Worm (Caenorhabditis elegans) whole organism, early embryonic: Measurements from ENCODE around the gene F59B1.4.

ENCODE experiments used
- aly-1 ChIP-seq: sonication (generic microtip); optimal IDR thresholded peaks from 2 replicates; lab custom pipeline; 2016; ENCODE audit warnings: missing genetic modification characterization, missing compliant biosample characterization
- ama-1 ChIP-seq: fragments of 150-350 bp; optimal IDR thresholded peaks from 2 replicates; lab custom pipeline; 2014
- ceh-36 ChIP-seq: sonication (generic microtip); optimal IDR thresholded peaks from 2 replicates; lab custom pipeline; 2016; ENCODE audit warnings: missing genetic modification characterization, inconsistent platforms, missing compliant biosample characterization
- flt-1 ChIP-seq: fragments of 200-800 bp; sonication (Bioruptor generic); IDR thresholded peaks from 2 replicates; pipeline ENCODE4 v1.3.6; 2022; ENCODE audit warnings: missing genetic modification characterization, missing compliant biosample characterization
- hmbx-1 ChIP-seq: sonication (generic microtip); optimal IDR thresholded peaks from 2 replicates; lab custom pipeline; 2016; ENCODE audit warnings: mild to moderate bottlenecking, missing genetic modification characterization, missing compliant biosample characterization
- hnd-1 ChIP-seq: sonication (generic microtip); optimal IDR thresholded peaks from 2 replicates; lab custom pipeline; 2016; ENCODE audit warnings: missing genetic modification characterization, missing compliant biosample characterization
- sea-1 ChIP-seq: fragments of 200-800 bp; sonication (Bioruptor generic); conservative IDR thresholded peaks from 2 replicates; pipeline ENCODE4 v1.3.6; 2022; ENCODE audit warnings: missing genetic modification characterization, missing compliant biosample characterization
- tbx-11 ChIP-seq: fragments of 200-800 bp; sonication (Bioruptor generic); IDR thresholded peaks from 2 replicates; pipeline ENCODE4 v1.3.6; 2022; ENCODE audit warnings: missing genetic modification characterization, missing compliant biosample characterization
- tbx-37 ChIP-seq: fragments of 200-800 bp; sonication (Bioruptor generic); conservative IDR thresholded peaks from 2 replicates; pipeline ENCODE4 v1.3.6; 2022; ENCODE audit warnings: missing genetic modification reagents, missing genetic modification characterization, missing compliant biosample characterization

ce11 chrV:3647862-3648261, 21.0 kb upstream of the F59B1.4 start, which contains the start of gene F59B1.10:
- TF ChIP-seq tbx-11 (GFP tag; lab: Robert Waterston, UW) = no peak
- TF ChIP-seq ama-1 (lab: Kevin White, UChicago) = no peak
- TF ChIP-seq flt-1 = no peak
- no peak for TF ChIP-seq hmbx-1 (tag; lab: Kevin White, UChicago)
- no peak for TF ChIP-seq sea-1 (GFP tag; lab: Robert Waterston, UW)
- no peak for TF ChIP-seq hnd-1 (tag; lab: Kevin White, UChicago)
- no peak for TF ChIP-seq aly-1 (tag; lab: Kevin White, UChicago)
- TF ChIP-seq tbx-37 (GFP tag; lab: Robert Waterston, UW) = no peak
- no peak for TF ChIP-seq ceh-36
